Worm (Caenorhabditis elegans): ENCODE data around the gene idh-1.

Gene idh-1

DNA sequence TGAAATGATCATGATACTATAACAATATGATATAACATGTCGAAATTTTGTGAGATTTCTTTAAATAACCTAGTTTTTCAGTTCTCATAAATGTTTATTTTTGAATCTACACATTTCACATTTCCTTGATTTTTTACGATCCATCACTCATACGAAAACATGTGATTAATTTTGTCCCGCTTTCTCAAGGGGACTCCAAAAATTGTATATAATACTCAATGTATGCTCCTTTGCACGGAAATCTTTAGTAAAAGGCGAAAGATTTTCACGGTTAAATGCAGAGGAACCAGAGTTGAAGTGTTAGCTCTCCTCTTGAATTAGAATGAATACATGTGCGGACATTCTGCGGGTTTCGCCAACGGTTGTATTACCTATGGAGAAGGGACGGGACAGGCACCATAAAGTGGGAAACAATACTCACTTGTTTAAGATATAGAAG lies 23.5 kb upstream of the idh-1 start (continued):
- TF ChIP-seq egl-13 (tag; optimal IDR thresholded peaks at IDR 0.05) (no peak), dpl-1 (GFP tag; optimal IDR thresholded peaks at IDR 0.05) (no peak), vab-15 (tag; optimal IDR thresholded peaks at IDR 0.05) (no peak), efl-1 (optimal IDR thresholded peaks at IDR 0.05) (no peak), efl-1 (GFP tag; optimal IDR thresholded peaks at IDR 0.05 in 1 of 2) (peak in 1 of 2 experiments; percentile 58), ceh-88 (GFP tag; IDR thresholded peaks at IDR 0.05) (no peak), nhr-28 (tag; optimal IDR thresholded peaks at IDR 0.05) (no peak), ama-1 (optimal IDR thresholded peaks at IDR 0.05) (peak; percentile 5), lin-13 (GFP tag; optimal IDR thresholded peaks at IDR 0.05) (no peak), sox-4 (tag; optimal IDR thresholded peaks at IDR 0.05) (no peak), grh-1 (GFP tag; IDR thresholded peaks at IDR 0.05) (no peak), lin-35 (GFP tag; optimal IDR thresholded peaks at IDR 0.05) (no peak), mdl-1 (tag; optimal IDR thresholded peaks at IDR 0.05) (no peak), nhr-76 (tag; optimal IDR thresholded peaks at IDR 0.05) (no peak), nhr-71 (tag; optimal IDR thresholded peaks at IDR 0.05) (peak; percentile 47), sptf-1 (tag; optimal IDR thresholded peaks at IDR 0.05) (no peak), hlh-4 (tag; optimal IDR thresholded peaks at IDR 0.05) (no peak), skn-1 (tag; optimal IDR thresholded peaks at IDR 0.05) (no peak), pag-3 (tag; optimal IDR thresholded peaks at IDR 0.05; ENCODE audit: borderline replicate concordance, insufficient read depth) (no peak), hpl-2 (GFP tag; optimal IDR thresholded peaks at IDR 0.05) (no peak), C34B4.2 (tag; optimal IDR thresholded peaks at IDR 0.05) (no peak), nhr-90 (tag; optimal IDR thresholded peaks at IDR 0.05; ENCODE audit: poor library complexity) (no peak)

ce11 chrIV:9459224-9459781 lies 18.4 kb upstream of the idh-1 start, which contains the start of gene copb-2:
Gene copb-2 (plus strand): TSS chrIV:9459731.
- TF ChIP-seq lin-35 (GFP tag; optimal IDR thresholded peaks at IDR 0.05): peak; percentile 71 to 76
- TF ChIP-seq blmp-1 (tag; optimal IDR thresholded peaks at IDR 0.05): peak; percentile 43
- TF ChIP-seq unc-98 (GFP tag; IDR thresholded peaks at IDR 0.05): no peak
- no peak for TF ChIP-seq mef-2 (tag; optimal IDR thresholded peaks at IDR 0.05)
- TF ChIP-seq lin-39 (tag; optimal IDR thresholded peaks at IDR 0.05): peak; percentile 21
- TF ChIP-seq grh-1 (GFP tag; IDR thresholded peaks at IDR 0.05): no peak
- TF ChIP-seq nhr-237 (tag; optimal IDR thresholded peaks at IDR 0.05): no peak
- TF ChIP-seq C34B4.2 (tag; optimal IDR thresholded peaks at IDR 0.05): no peak
- TF ChIP-seq isw-1 (GFP tag; IDR thresholded peaks at IDR 0.05): peak; percentile 45
- no peak for TF ChIP-seq egl-27 (tag; optimal IDR thresholded peaks at IDR 0.05)
- no peak for TF ChIP-seq ceh-63 (GFP tag; optimal IDR thresholded peaks at IDR 0.05)
- peak; percentile 78 to 83 for TF ChIP-seq efl-1 (optimal IDR thresholded peaks at IDR 0.05)
- TF ChIP-seq efl-1 (GFP tag; optimal IDR thresholded peaks at IDR 0.05 in 1 of 2): peak; percentile 67 to 94
- TF ChIP-seq ceh-88 (GFP tag; IDR thresholded peaks at IDR 0.05): no peak
- no peak for TF ChIP-seq ceh-8 (GFP tag; optimal IDR thresholded peaks at IDR 0.05)
- no peak for TF ChIP-seq sox-4 (tag; optimal IDR thresholded peaks at IDR 0.05)
- no peak for TF ChIP-seq hpl-2 (GFP tag; optimal IDR thresholded peaks at IDR 0.05)
- peak; percentile 5 for TF ChIP-seq nhr-77 (tag; optimal IDR thresholded peaks at IDR 0.05)
- TF ChIP-seq sptf-1 (tag; optimal IDR thresholded peaks at IDR 0.05): no peak
- no peak for TF ChIP-seq zip-4 (GFP tag; optimal IDR thresholded peaks at IDR 0.05)
- TF ChIP-seq C16A3.4 (tag; optimal IDR thresholded peaks at IDR 0.05): peak; percentile 48
- TF ChIP-seq lin-14 (GFP tag; optimal IDR thresholded peaks at IDR 0.05): peak; percentile 93
- TF ChIP-seq tlp-1 (tag; optimal IDR thresholded peaks at IDR 0.05): no peak
- peak; percentile 65 for TF ChIP-seq xbp-1 (tag; optimal IDR thresholded peaks at IDR 0.05)
- TF ChIP-seq egl-13 (tag; optimal IDR thresholded peaks at IDR 0.05): no peak
- no peak for TF ChIP-seq lir-3 (tag; optimal IDR thresholded peaks at IDR 0.05; ENCODE audit: poor library complexity)
- TF ChIP-seq efl-3 (GFP tag; optimal IDR thresholded peaks at IDR 0.05): no peak
- no peak for TF ChIP-seq nhr-12 (tag; optimal IDR thresholded peaks at IDR 0.05)
- peak; percentile 87 for TF ChIP-seq snpc-4 (tag; optimal IDR thresholded peaks at IDR 0.05)
- no peak for TF ChIP-seq Y116A8C.19 (tag; optimal IDR thresholded peaks at IDR 0.05; ENCODE audit: borderline replicate concordance)
- TF ChIP-seq pqm-1 (tag; optimal IDR thresholded peaks at IDR 0.05): no peak
- peak; percentile 61 for TF ChIP-seq swsn-7 (tag; optimal IDR thresholded peaks at IDR 0.05)
- peak; percentile 21 for TF ChIP-seq C04F5.9 (tag; optimal IDR thresholded peaks at IDR 0.05)
- TF ChIP-seq ztf-4 (tag; optimal IDR thresholded peaks at IDR 0.05): no peak
- no peak for TF ChIP-seq ets-5 (GFP tag; IDR thresholded peaks at IDR 0.05)
- TF ChIP-seq jun-1 (tag; optimal IDR thresholded peaks at IDR 0.05): no peak
- TF ChIP-seq unc-30 (tag; optimal IDR thresholded peaks at IDR 0.05): no peak
- peak in 1 of 2 experiments; percentile 48 for TF ChIP-seq mdl-1 (tag; optimal IDR thresholded peaks at IDR 0.05)
- no peak for TF ChIP-seq hlh-17 (GFP tag; optimal IDR thresholded peaks at IDR 0.05; ENCODE audit: borderline replicate concordance)
